Fruit fly (Drosophila melanogaster): ENCODE measurements around the gene CG33281.

DNA sequence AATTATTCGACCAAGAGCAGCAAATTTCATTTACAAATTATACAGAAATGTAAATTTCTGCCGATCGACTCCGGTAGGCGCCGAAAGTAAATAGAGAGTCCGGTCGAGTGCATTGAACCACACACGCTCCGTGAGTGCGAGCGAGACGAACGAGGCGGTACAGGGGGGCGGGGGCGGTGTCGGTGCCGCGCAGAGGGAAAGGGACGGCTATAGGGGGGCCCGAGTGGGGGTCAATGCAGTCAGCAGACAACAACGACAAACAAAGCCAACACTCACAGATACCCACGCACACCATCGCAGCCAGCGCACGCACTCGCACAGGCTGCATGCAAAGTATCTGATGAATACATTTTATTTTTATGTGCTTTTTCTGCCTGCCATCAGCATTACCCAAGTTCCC is 15.4 kb downstream of the CG33281 start:
- TF ChIP-seq CTCF (optimal IDR thresholded peaks at IDR 0.05) (no peak), CG8478 (optimal IDR thresholded peaks at IDR 0.05) (no peak)
